Worm (Caenorhabditis elegans): Measurements from ENCODE around the gene F18H3.1.

The F18H3.1 gene

ce11 chrX:13518861-13519713 is at the start of gene F18H3.1, which contains the start of gene cdk-4:
TSS of gene F18H3.1 (plus strand) at chrX:13519663.
TSS of gene cdk-4 (minus strand) at chrX:13518911.
- TF ChIP-seq arid-1 (GFP tag; conservative IDR thresholded peaks at IDR 0.05): 0 out of 2 replicates have a peak, but pooled peaks have one; percentile 10
- TF ChIP-seq fos-1 (tag; optimal IDR thresholded peaks at IDR 0.05): no peak
- TF ChIP-seq vab-7 (GFP tag; IDR thresholded peaks at IDR 0.05): no peak
- TF ChIP-seq lin-1 (GFP tag; IDR thresholded peaks at IDR 0.05): no peak
- TF ChIP-seq set-16 (GFP tag; IDR thresholded peaks at IDR 0.05): peak; percentile 45; the same call in 1 of the 2 replicates
- TF ChIP-seq lin-13 (GFP tag; optimal IDR thresholded peaks at IDR 0.05): no peak
- no peak for TF ChIP-seq duxl-1 (tag; optimal IDR thresholded peaks at IDR 0.05; ENCODE audit: poor library complexity)
- TF ChIP-seq lsy-2 (tag; optimal IDR thresholded peaks at IDR 0.05): peak in 1 of 2 experiments; percentile 59
- no peak for TF ChIP-seq T26A8.4 (GFP tag; IDR thresholded peaks at IDR 0.05)
- TF ChIP-seq T20F7.1 (GFP tag; optimal IDR thresholded peaks at IDR 0.05): no peak
- no peak for TF ChIP-seq nhr-76 (tag; optimal IDR thresholded peaks at IDR 0.05)
- TF ChIP-seq D1046.2 (GFP tag; IDR thresholded peaks at IDR 0.05): no peak
- TF ChIP-seq daf-8 (GFP tag; IDR thresholded peaks at IDR 0.05): no peak
- TF ChIP-seq nhr-77 (tag; optimal IDR thresholded peaks at IDR 0.05): no peak
- TF ChIP-seq mxl-2 (GFP tag; conservative IDR thresholded peaks at IDR 0.05): no peak
- TF ChIP-seq pqm-1 (tag; optimal IDR thresholded peaks at IDR 0.05): peak; percentile 4
- TF ChIP-seq daf-19 (GFP tag; conservative IDR thresholded peaks at IDR 0.05): no peak
- TF ChIP-seq nhr-41 (GFP tag; IDR thresholded peaks at IDR 0.05): no peak
- no peak for TF ChIP-seq ztf-11 (tag; optimal IDR thresholded peaks at IDR 0.05)
- no peak for TF ChIP-seq F10B5.3 (tag; optimal IDR thresholded peaks at IDR 0.05)
- no peak for TF ChIP-seq tra-1 (GFP tag; IDR thresholded peaks at IDR 0.05)
- no peak for TF ChIP-seq ceh-28 (tag; optimal IDR thresholded peaks at IDR 0.05)
- peak; percentile 27 for TF ChIP-seq rbr-2 (tag; optimal IDR thresholded peaks at IDR 0.05)
- no peak for TF ChIP-seq jun-1 (tag; optimal IDR thresholded peaks at IDR 0.05)
- TF ChIP-seq pha-4 (GFP tag; IDR thresholded peaks at IDR 0.05): no peak
- no peak for TF ChIP-seq pha-4 (tag; optimal IDR thresholded peaks at IDR 0.05)
- no peak for TF ChIP-seq zfp-3 (GFP tag; conservative IDR thresholded peaks at IDR 0.05)
- TF ChIP-seq saeg-2 (GFP tag; IDR thresholded peaks at IDR 0.05): no peak
- TF ChIP-seq nhr-11 (tag; optimal IDR thresholded peaks at IDR 0.05): peak; percentile 49
- TF ChIP-seq nhr-237 (tag; optimal IDR thresholded peaks at IDR 0.05): no peak
- TF ChIP-seq unc-62 (GFP tag; optimal IDR thresholded peaks at IDR 0.05 in 1 of 2): peak in 1 of 2 experiments; percentile 99
- no peak for TF ChIP-seq unc-62 (tag; optimal IDR thresholded peaks at IDR 0.05)
- no peak for TF ChIP-seq ZK337.2 (GFP tag; IDR thresholded peaks at IDR 0.05)
- TF ChIP-seq zfp-2 (tag; optimal IDR thresholded peaks at IDR 0.05): no peak
- TF ChIP-seq nhr-6 (tag; optimal IDR thresholded peaks at IDR 0.05): no peak
- no peak for TF ChIP-seq nhr-48 (tag; optimal IDR thresholded peaks at IDR 0.05)
- TF ChIP-seq nhr-28 (tag; optimal IDR thresholded peaks at IDR 0.05): peak; percentile 2
- TF ChIP-seq cey-2 (tag; optimal IDR thresholded peaks at IDR 0.05; ENCODE audit: borderline replicate concordance, insufficient read depth): no peak
- peak; percentile 43 for TF ChIP-seq mes-2 (tag; optimal IDR thresholded peaks at IDR 0.05; ENCODE audit: poor library complexity, severe bottlenecking)
- no peak for TF ChIP-seq ceh-44 (GFP tag; IDR thresholded peaks at IDR 0.05)
- no peak for TF ChIP-seq ceh-32 (tag; optimal IDR thresholded peaks at IDR 0.05; ENCODE audit: poor library complexity)
- no peak for TF ChIP-seq skn-1 (tag; optimal IDR thresholded peaks at IDR 0.05)
- TF ChIP-seq unc-39 (tag; optimal IDR thresholded peaks at IDR 0.05): no peak
- TF ChIP-seq hlh-11 (tag; optimal IDR thresholded peaks at IDR 0.05): peak; percentile 75
- TF ChIP-seq spr-1 (tag; optimal IDR thresholded peaks at IDR 0.05): no peak
- TF ChIP-seq fkh-10 (GFP tag; optimal IDR thresholded peaks at IDR 0.05): no peak
- TF ChIP-seq ceh-20 (GFP tag; IDR thresholded peaks at IDR 0.05): no peak
- no peak for TF ChIP-seq nhr-102 (tag; optimal IDR thresholded peaks at IDR 0.05)
- peak; percentile 62 for TF ChIP-seq lin-38 (GFP tag; IDR thresholded peaks at IDR 0.05)
- TF ChIP-seq F26F4.8 (GFP tag; conservative IDR thresholded peaks at IDR 0.05): no peak

Measured in whole organism, L4 larva.